Worm (Caenorhabditis elegans) whole organism, midembryonic: ENCODE results near the gene xbx-4.

Source experiments
- cog-1 ChIP-seq: sonication (generic microtip); optimal IDR thresholded peaks from 2 replicates; lab custom pipeline; 2016; ENCODE audit warnings: missing genetic modification characterization, missing compliant biosample characterization
- flt-1 ChIP-seq: fragments of 200-800 bp; sonication (Bioruptor generic); IDR thresholded peaks from 2 replicates; pipeline ENCODE4 v1.3.6; 2022; ENCODE audit warnings: missing genetic modification characterization, missing compliant biosample characterization
- med-1 ChIP-seq: sonication (generic microtip); optimal IDR thresholded peaks from 2 replicates; lab custom pipeline; 2017; ENCODE audit warnings: missing genetic modification characterization, mild to moderate bottlenecking, missing compliant biosample characterization, antibody characterized with exemption, missing genetic modification reagents; ENCODE audit not compliant: insufficient read depth
- ztf-23 ChIP-seq: fragments of 200-800 bp; sonication (Bioruptor generic); IDR thresholded peaks from 2 replicates; pipeline ENCODE4 v1.3.6; 2022; ENCODE audit warnings: missing genetic modification reagents, missing genetic modification characterization, missing compliant biosample characterization

ce11 chrIV:2080340-2080739 is 34.1 kb upstream of the xbx-4 start:
- TF ChIP-seq ztf-23 (no peak), cog-1 (tag; lab: Kevin White, UChicago) (no peak), med-1 (GFP tag; lab: Kevin White, UChicago) (no peak), flt-1 (GFP tag; lab: Robert Waterston, UW) (no peak)
